Fruit fly (Drosophila melanogaster) whole organism, larva: ENCODE measurements around the gene Pen.

Experiments used
- noc ChIP-seq: fragments of 200-800 bp; sonication (Bioruptor generic); optimal IDR thresholded peaks from 3 replicates; lab custom pipeline; 2019; ENCODE audit warnings: missing biosample characterization, mild to moderate bottlenecking, missing genetic modification characterization, moderate library complexity

Gene Pen

DNA sequence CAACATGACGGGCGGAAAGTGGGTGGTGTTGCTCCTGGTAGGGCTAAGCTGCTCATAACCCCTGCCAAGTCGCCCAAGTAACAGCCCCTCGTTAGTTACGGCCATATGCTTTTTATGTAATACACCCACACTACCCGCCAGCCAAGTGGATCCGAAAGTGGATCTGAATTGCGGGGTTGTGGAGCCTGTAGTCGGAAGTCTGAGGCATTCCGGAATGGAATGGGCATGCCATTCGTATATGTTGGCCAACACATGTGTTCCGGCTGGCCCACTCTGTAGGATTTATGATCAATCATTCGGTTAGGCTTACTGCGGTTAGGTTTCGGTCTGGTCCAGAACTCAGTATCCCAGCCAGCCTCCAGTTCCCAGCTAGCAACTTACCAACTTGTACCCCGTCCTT lies 39.4 kb downstream of the Pen start:
- no peak for TF ChIP-seq noc (tag; lab: Kevin White, UChicago)

- TF ChIP-seq noc (tag; lab: Kevin White, UChicago), result no peak
Measured at dm6 chr2L:10108749-10109148, 52.0 kb downstream of the Pen start.
